Fruit fly (Drosophila melanogaster): Measurements from ENCODE around the gene CG31862.

CG31862 gene

dm6 chr2L:12337162-12337561 lies 1.5 kb upstream of the CG31862 start (continued):
- TF ChIP-seq Hmr (GFP tag; optimal IDR thresholded peaks at IDR 0.05) (peak; percentile 44), CG11723 (GFP tag; optimal IDR thresholded peaks at IDR 0.05) (no peak), tgo (GFP tag; IDR thresholded peaks at IDR 0.05) (no peak), br (optimal IDR thresholded peaks at IDR 0.05) (no peak), Mad (GFP tag; optimal IDR thresholded peaks at IDR 0.05) (no peak), CG10209 (GFP tag; optimal IDR thresholded peaks at IDR 0.05) (no peak), CG8359 (GFP tag; optimal IDR thresholded peaks at IDR 0.05; ENCODE audit: borderline replicate concordance) (no peak), pzg (GFP tag; optimal IDR thresholded peaks at IDR 0.05) (no peak), CG3065 (GFP tag; optimal IDR thresholded peaks at IDR 0.05) (no peak), CG9876 (GFP tag; optimal IDR thresholded peaks at IDR 0.05) (no peak), dmrt99B (tag; optimal IDR thresholded peaks at IDR 0.05) (peak; percentile 41), Bteb2 (GFP tag; optimal IDR thresholded peaks at IDR 0.05) (no peak), pan (optimal IDR thresholded peaks at IDR 0.05) (no peak), pan (GFP tag; optimal IDR thresholded peaks at IDR 0.05 in 1 of 2, IDR thresholded peaks at IDR 0.05 in 1 of 2) (peak in 1 of 2 experiments; percentile 30), gsb-n (tag; optimal IDR thresholded peaks at IDR 0.05) (peak; percentile 8), CG7963 (GFP tag; IDR thresholded peaks at IDR 0.05; ENCODE audit: partially characterized antibody) (no peak), p53 (GFP tag; optimal IDR thresholded peaks at IDR 0.05) (no peak), CG11504 (tag; optimal IDR thresholded peaks at IDR 0.05) (peak; percentile 17), ATbp (GFP tag; optimal IDR thresholded peaks at IDR 0.05) (peak; percentile 5), bigmax (GFP tag; optimal IDR thresholded peaks at IDR 0.05) (no peak), CG4328 (GFP tag; optimal IDR thresholded peaks at IDR 0.05) (no peak), kah (GFP tag; optimal IDR thresholded peaks at IDR 0.05) (no peak), fd96Cb (tag; optimal IDR thresholded peaks at IDR 0.05) (peak; percentile 19), CG2678 (tag; optimal IDR thresholded peaks at IDR 0.05) (peak; percentile 56), CG17359 (tag; optimal IDR thresholded peaks at IDR 0.05) (peak; percentile 20), seq (GFP tag; IDR thresholded peaks at IDR 0.05) (no peak), vnd (GFP tag; IDR thresholded peaks at IDR 0.05; ENCODE audit: partially characterized antibody) (no peak), Fer1 (GFP tag; optimal IDR thresholded peaks at IDR 0.05) (peak; percentile 11), CG15269 (tag; optimal IDR thresholded peaks at IDR 0.05) (no peak), CG7556 (GFP tag; optimal IDR thresholded peaks at IDR 0.05) (peak; percentile 49), danr (GFP tag; IDR thresholded peaks at IDR 0.05) (no peak), CG2120 (GFP tag; optimal IDR thresholded peaks at IDR 0.05) (peak; percentile 25), tll (GFP tag; optimal IDR thresholded peaks at IDR 0.05) (no peak), Deaf1 (tag; optimal IDR thresholded peaks at IDR 0.05) (no peak), hkb (optimal IDR thresholded peaks at IDR 0.05) (no peak), hkb (GFP tag; IDR thresholded peaks at IDR 0.05) (no peak), caup (GFP tag; optimal IDR thresholded peaks at IDR 0.05; ENCODE audit: severe bottlenecking) (no peak)

dm6 chr2L:12341705-12342104 lies 3.1 kb downstream of the CG31862 start:
- TF ChIP-seq Doc3 (GFP tag; IDR thresholded peaks at IDR 0.05; ENCODE audit: partially characterized antibody): no peak
- TF ChIP-seq CG8388 (GFP tag; optimal IDR thresholded peaks at IDR 0.05): peak; percentile 85
- peak; percentile 96 for TF ChIP-seq crol (GFP tag; IDR thresholded peaks at IDR 0.05)
- no peak for TF ChIP-seq hth (optimal IDR thresholded peaks at IDR 0.05)
- peak; percentile 10 for TF ChIP-seq CTCF (GFP tag; optimal IDR thresholded peaks at IDR 0.05)
- no peak for TF ChIP-seq CG12299 (tag; optimal IDR thresholded peaks at IDR 0.05)
- peak; percentile 34; the same call in 1 of the 2 replicates for TF ChIP-seq CG9932 (GFP tag; IDR thresholded peaks at IDR 0.05)
- 0 out of 3 replicates have a peak, but pooled peaks have one; percentile 11 for TF ChIP-seq otp (GFP tag; IDR thresholded peaks at IDR 0.05)
- TF ChIP-seq CG13287 (GFP tag; IDR thresholded peaks at IDR 0.05; ENCODE audit: partially characterized antibody): 0 out of 2 replicates have a peak, but pooled peaks have one; percentile 7
- TF ChIP-seq dimm (GFP tag; IDR thresholded peaks at IDR 0.05): no peak
- no peak for TF ChIP-seq gsb (GFP tag; IDR thresholded peaks at IDR 0.05)
